Worm (Caenorhabditis elegans): ENCODE measurements around the gene ins-12.

ins-12 gene

ce11 chrII:5599326-5600044 is 45.1 kb downstream of the ins-12 start, which contains the start of gene C17G10.10 (continued):
- peak; percentile 89 for TF ChIP-seq nhr-71 (tag; optimal IDR thresholded peaks at IDR 0.05)
- peak; percentile 19 for TF ChIP-seq pax-3 (tag; optimal IDR thresholded peaks at IDR 0.05)
- TF ChIP-seq nhr-47 (tag; optimal IDR thresholded peaks at IDR 0.05): peak; percentile 86
- peak; percentile 72 for TF ChIP-seq grh-1 (GFP tag; IDR thresholded peaks at IDR 0.05)
- peak; percentile 83 for TF ChIP-seq swsn-7 (tag; optimal IDR thresholded peaks at IDR 0.05)
- peak; percentile 28 for TF ChIP-seq lir-3 (tag; optimal IDR thresholded peaks at IDR 0.05; ENCODE audit: poor library complexity)
- TF ChIP-seq unc-130 (tag; optimal IDR thresholded peaks at IDR 0.05): peak; percentile 60
- TF ChIP-seq nhr-84 (tag; optimal IDR thresholded peaks at IDR 0.05): no peak
- TF ChIP-seq C04F5.9 (tag; optimal IDR thresholded peaks at IDR 0.05): peak; percentile 30
- peak; percentile 82 for TF ChIP-seq lin-14 (GFP tag; optimal IDR thresholded peaks at IDR 0.05)
- TF ChIP-seq hlh-17 (GFP tag; optimal IDR thresholded peaks at IDR 0.05; ENCODE audit: borderline replicate concordance): peak; percentile 59
- peak; percentile 75 for TF ChIP-seq sup-37 (GFP tag; optimal IDR thresholded peaks at IDR 0.05)
- peak; percentile 6 for TF ChIP-seq egl-13 (tag; optimal IDR thresholded peaks at IDR 0.05)
- TF ChIP-seq snpc-4 (tag; optimal IDR thresholded peaks at IDR 0.05): peak; percentile 99
- peak; percentile 65 for TF ChIP-seq fos-1 (tag; optimal IDR thresholded peaks at IDR 0.05)
- peak; percentile 93 for TF ChIP-seq nhr-90 (tag; optimal IDR thresholded peaks at IDR 0.05; ENCODE audit: poor library complexity)
- no peak for TF ChIP-seq fkh-8 (tag; optimal IDR thresholded peaks at IDR 0.05)
- TF ChIP-seq lin-35 (GFP tag; optimal IDR thresholded peaks at IDR 0.05): peak; percentile 34 to 76
- TF ChIP-seq lin-15B (tag; optimal IDR thresholded peaks at IDR 0.05): no peak
- peak; percentile 86 for TF ChIP-seq snu-23 (GFP tag; optimal IDR thresholded peaks at IDR 0.05)
- peak; percentile 63 for TF ChIP-seq xbp-1 (tag; optimal IDR thresholded peaks at IDR 0.05)
- peak; percentile 73 for TF ChIP-seq ztf-4 (tag; optimal IDR thresholded peaks at IDR 0.05)
- TF ChIP-seq dsc-1 (tag; optimal IDR thresholded peaks at IDR 0.05): peak; percentile 77
- no peak for TF ChIP-seq ceh-63 (GFP tag; optimal IDR thresholded peaks at IDR 0.05)

ce11 chrII:5603194-5603593 is 48.8 kb downstream of the ins-12 start, which contains the start of gene C17G10.6:
Gene C17G10.6, minus strand, starts transcription at chrII:5603294.
- no peak for TF ChIP-seq fkh-10 (GFP tag; optimal IDR thresholded peaks at IDR 0.05)
- no peak for TF ChIP-seq snu-23 (GFP tag; optimal IDR thresholded peaks at IDR 0.05)
- TF ChIP-seq ceh-88 (GFP tag; IDR thresholded peaks at IDR 0.05): no peak
- no peak for TF ChIP-seq sup-37 (GFP tag; optimal IDR thresholded peaks at IDR 0.05)
- no peak for TF ChIP-seq tbx-2 (tag; optimal IDR thresholded peaks at IDR 0.05)
- TF ChIP-seq xbp-1 (tag; optimal IDR thresholded peaks at IDR 0.05): no peak
- TF ChIP-seq unc-62 (GFP tag; optimal IDR thresholded peaks at IDR 0.05): no peak
- no peak for TF ChIP-seq grh-1 (GFP tag; IDR thresholded peaks at IDR 0.05)
- TF ChIP-seq lin-13 (GFP tag; optimal IDR thresholded peaks at IDR 0.05): no peak
- TF ChIP-seq dsc-1 (tag; optimal IDR thresholded peaks at IDR 0.05): no peak
- no peak for TF ChIP-seq rnt-1 (tag; optimal IDR thresholded peaks at IDR 0.05)
- TF ChIP-seq dpl-1 (GFP tag; optimal IDR thresholded peaks at IDR 0.05): no peak
- TF ChIP-seq mep-1 (tag; optimal IDR thresholded peaks at IDR 0.05): no peak
- no peak for TF ChIP-seq elt-2 (tag; optimal IDR thresholded peaks at IDR 0.05)
- no peak for TF ChIP-seq nhr-71 (tag; optimal IDR thresholded peaks at IDR 0.05)
- no peak for TF ChIP-seq C16A3.4 (tag; optimal IDR thresholded peaks at IDR 0.05)

ce11 chrII:5604441-5604840 is 50.0 kb downstream of the ins-12 start:
- TF ChIP-seq efl-1 (optimal IDR thresholded peaks at IDR 0.05) (no peak), efl-1 (GFP tag; optimal IDR thresholded peaks at IDR 0.05 in 1 of 2) (peak in 1 of 2 experiments; percentile 68), hlh-4 (tag; optimal IDR thresholded peaks at IDR 0.05) (no peak), efl-3 (GFP tag; optimal IDR thresholded peaks at IDR 0.05) (no peak), nhr-85 (tag) (peak; percentile 61), nhr-20 (tag; optimal IDR thresholded peaks at IDR 0.05) (peak; percentile 19)

All from whole organism, L1 larva.